Fruit fly (Drosophila melanogaster) whole organism, embryonic: ENCODE data around the gene CG3902.
A peak's percentile ranks its signal among the peaks of the same experiment; 100 is the strongest.

Source experiments
- Ada2b ChIP-seq: fragments of 200-800 bp; sonication (Bioruptor generic); IDR thresholded peaks from 2 replicates; pipeline ENCODE4 v1.3.6; 2022; ENCODE audit warnings: missing biosample characterization, missing genetic modification characterization
- Adf1 ChIP-seq: fragments of 200-800 bp; sonication (Bioruptor generic); IDR thresholded peaks from 2 replicates; pipeline ENCODE4 v1.3.6; 2022; ENCODE audit warnings: missing biosample characterization, missing genetic modification characterization
- Awh ChIP-seq: fragments of 200-800 bp; sonication (Bioruptor generic); IDR thresholded peaks from 2 replicates; pipeline ENCODE4, ENCODE4 v1.3.6; 2022; ENCODE audit warnings: missing biosample characterization, missing genetic modification characterization
- CG10267 ChIP-seq: fragments of 200-800 bp; sonication (Bioruptor generic); optimal IDR thresholded peaks from 2 replicates; lab custom pipeline; 2018; ENCODE audit warnings: missing biosample characterization, mild to moderate bottlenecking, missing genetic modification characterization, moderate library complexity
- CG11504 ChIP-seq: fragments of 200-800 bp; sonication (Bioruptor generic); optimal IDR thresholded peaks from 3 replicates; lab custom pipeline; 2019; ENCODE audit warnings: missing biosample characterization, mild to moderate bottlenecking, missing genetic modification characterization, moderate library complexity
- CG11695 ChIP-seq: fragments of 200-800 bp; sonication (Bioruptor generic); IDR thresholded peaks from 3 replicates; pipeline ENCODE4 v1.3.6; 2022; ENCODE audit warnings: missing biosample characterization, missing genetic modification characterization
- CG14050 ChIP-seq: fragments of 200-800 bp; sonication (Bioruptor generic); IDR thresholded peaks from 3 replicates; pipeline ENCODE4 v1.3.6; 2022; ENCODE audit warnings: missing biosample characterization, missing genetic modification characterization
- CG17385 ChIP-seq: fragments of 200-800 bp; sonication (Bioruptor generic); optimal IDR thresholded peaks from 3 replicates; lab custom pipeline; 2018; ENCODE audit warnings: missing biosample characterization, mild to moderate bottlenecking, missing genetic modification characterization
- CG1792 ChIP-seq: fragments of 200-800 bp; sonication (Bioruptor generic); optimal IDR thresholded peaks from 2 replicates; lab custom pipeline; 2016; ENCODE audit warnings: missing biosample characterization, missing genetic modification characterization
- CG31224 ChIP-seq: fragments of 200-800 bp; sonication (Bioruptor generic); IDR thresholded peaks from 2 replicates; pipeline ENCODE4 v1.3.6; 2022; ENCODE audit warnings: missing biosample characterization, missing genetic modification characterization
- CG4282 ChIP-seq: fragments of 200-800 bp; sonication (Bioruptor generic); optimal IDR thresholded peaks from 2 replicates; lab custom pipeline; 2016; ENCODE audit warnings: missing biosample characterization, missing genetic modification characterization
- CG4360 ChIP-seq: fragments of 200-800 bp; sonication (Bioruptor generic); IDR thresholded peaks from 2 replicates; pipeline ENCODE4 v1.3.6; 2022; ENCODE audit warnings: missing biosample characterization, missing genetic modification characterization
- CG5245 ChIP-seq: fragments of 200-800 bp; sonication (Bioruptor generic); optimal IDR thresholded peaks from 3 replicates; lab custom pipeline; 2016; ENCODE audit warnings: missing biosample characterization, missing genetic modification characterization
- CG6689 ChIP-seq: fragments of 200-800 bp; sonication (Bioruptor generic); IDR thresholded peaks from 2 replicates; pipeline ENCODE4 v1.3.6; 2022; ENCODE audit warnings: missing biosample characterization, missing genetic modification characterization
- CG7963 ChIP-seq: fragments of 200-800 bp; sonication (Bioruptor generic); IDR thresholded peaks from 3 replicates; pipeline ENCODE4 v1.3.6; 2022; ENCODE audit warnings: missing biosample characterization, missing genetic modification characterization; ENCODE audit not compliant: partially characterized antibody
- CG9215 ChIP-seq: fragments of 200-800 bp; sonication (Bioruptor generic); IDR thresholded peaks from 2 replicates; pipeline ENCODE4 v1.3.6; 2022; ENCODE audit warnings: missing biosample characterization, missing genetic modification characterization
- CHES-1-like ChIP-seq: fragments of 200-800 bp; sonication (Bioruptor generic); optimal IDR thresholded peaks from 2 replicates; lab custom pipeline; 2016; ENCODE audit warnings: missing biosample characterization, missing genetic modification characterization
- CTCF ChIP-seq: fragments of 200-800 bp; sonication (Bioruptor generic); optimal IDR thresholded peaks from 2 replicates; lab custom pipeline; 2017; ENCODE audit warnings: missing biosample characterization, mild to moderate bottlenecking, missing genetic modification characterization, moderate library complexity
- D19A ChIP-seq: fragments of 200-800 bp; optimal IDR thresholded peaks from 3 replicates; lab custom pipeline; 2019; ENCODE audit warnings: missing biosample characterization, mild to moderate bottlenecking, missing genetic modification characterization, moderate library complexity
- Dek ChIP-seq: fragments of 200-800 bp; sonication (Bioruptor generic); optimal IDR thresholded peaks from 3 replicates; lab custom pipeline; 2019; ENCODE audit warnings: missing biosample characterization, mild to moderate bottlenecking, missing genetic modification characterization, moderate library complexity
- HHEX ChIP-seq: fragments of 200-800 bp; sonication (Bioruptor generic); optimal IDR thresholded peaks from 3 replicates; lab custom pipeline; 2017; ENCODE audit warnings: missing biosample characterization, mild to moderate bottlenecking, missing genetic modification characterization, missing genetic modification reagents
- Hey ChIP-seq: fragments of 200-800 bp; sonication (Bioruptor generic); optimal IDR thresholded peaks from 3 replicates; lab custom pipeline; 2018; ENCODE audit warnings: missing biosample characterization, mild to moderate bottlenecking, missing genetic modification characterization
- HmgD ChIP-seq: fragments of 200-800 bp; sonication (Bioruptor generic); optimal IDR thresholded peaks from 3 replicates; lab custom pipeline; 2016; ENCODE audit warnings: missing biosample characterization, missing genetic modification characterization
- Hmr ChIP-seq: fragments of 200-800 bp; sonication (Bioruptor generic); optimal IDR thresholded peaks from 3 replicates; lab custom pipeline; 2017; ENCODE audit warnings: mild to moderate bottlenecking, missing biosample characterization, missing genetic modification reagents, missing genetic modification characterization
- MBD-R2 ChIP-seq: fragments of 200-800 bp; sonication (Bioruptor generic); IDR thresholded peaks from 2 replicates; pipeline ENCODE4 v1.3.6; 2022; ENCODE audit warnings: missing biosample characterization, missing genetic modification characterization
- Nf-YB ChIP-seq: fragments of 200-800 bp; sonication (Bioruptor generic); optimal IDR thresholded peaks from 3 replicates; lab custom pipeline; 2019; ENCODE audit warnings: missing biosample characterization, mild to moderate bottlenecking, missing genetic modification characterization, moderate library complexity
- Tbp ChIP-seq: fragments of >200 bp; optimal IDR thresholded peaks from 2 replicates; lab custom pipeline; 2018; ENCODE audit warnings: missing biosample characterization, missing genetic modification characterization
- Trl ChIP-seq, 3 experiments: fragments of >200 bp in 2 of 3; fragments of 200-800 bp in 1 of 3; sonication (Bioruptor generic) in 1 of 3; optimal IDR thresholded peaks; 2 replicates in 1 of 3; 3 replicates in 2 of 3; lab custom pipeline; 2016 to 2017; ENCODE audit warnings: missing biosample characterization in 1 of 3, missing genetic modification characterization in 1 of 3
- cwo ChIP-seq: fragments of 200-800 bp; sonication (Bioruptor generic); optimal IDR thresholded peaks from 3 replicates; lab custom pipeline; 2017; ENCODE audit warnings: missing biosample characterization, missing genetic modification characterization, mild to moderate bottlenecking, moderate library complexity, missing genetic modification reagents
- dimm ChIP-seq: fragments of 200-800 bp; sonication (Bioruptor generic); IDR thresholded peaks from 2 replicates; pipeline ENCODE4 v1.3.6; 2022; ENCODE audit warnings: missing biosample characterization, missing genetic modification characterization
- exex ChIP-seq: fragments of 200-800 bp; sonication (Bioruptor generic); optimal IDR thresholded peaks from 4 replicates; lab custom pipeline; 2018; ENCODE audit warnings: missing biosample characterization, mild to moderate bottlenecking, missing genetic modification characterization, moderate library complexity
- ftz-f1 ChIP-seq: fragments of 200-800 bp; sonication (Bioruptor generic); optimal IDR thresholded peaks from 2 replicates; lab custom pipeline; 2016; ENCODE audit warnings: missing biosample characterization, missing genetic modification characterization
- grau ChIP-seq: fragments of 200-800 bp; optimal IDR thresholded peaks from 3 replicates; lab custom pipeline; 2019; ENCODE audit warnings: missing biosample characterization, mild to moderate bottlenecking, missing genetic modification characterization, moderate library complexity
- lab ChIP-seq: fragments of 200-800 bp; sonication (Bioruptor generic); optimal IDR thresholded peaks from 3 replicates; lab custom pipeline; 2017; ENCODE audit warnings: missing biosample characterization, missing genetic modification characterization, mild to moderate bottlenecking, moderate library complexity, missing genetic modification reagents
- lmd ChIP-seq: fragments of 200-800 bp; sonication (Bioruptor generic); IDR thresholded peaks from 2 replicates; pipeline ENCODE4 v1.3.6; 2022; ENCODE audit warnings: missing biosample characterization, missing genetic modification characterization
- mirr ChIP-seq: fragments of 200-800 bp; sonication (Bioruptor generic); optimal IDR thresholded peaks from 3 replicates; lab custom pipeline; 2018; ENCODE audit warnings: missing biosample characterization, mild to moderate bottlenecking, missing genetic modification characterization
- nmo ChIP-seq: fragments of 200-800 bp; sonication (Bioruptor generic); optimal IDR thresholded peaks from 2 replicates; lab custom pipeline; 2018; ENCODE audit warnings: missing biosample characterization, mild to moderate bottlenecking, missing genetic modification characterization, moderate library complexity
- onecut ChIP-seq: fragments of 200-800 bp; sonication (Bioruptor generic); IDR thresholded peaks from 2 replicates; pipeline ENCODE4 v1.3.6; 2022; ENCODE audit warnings: missing biosample characterization, missing genetic modification characterization
- pita ChIP-seq: fragments of 200-800 bp; sonication (Bioruptor generic); optimal IDR thresholded peaks from 2 replicates; lab custom pipeline; 2017; ENCODE audit warnings: missing biosample characterization, mild to moderate bottlenecking, missing genetic modification characterization
- pzg ChIP-seq: fragments of 200-800 bp; sonication (Bioruptor generic); optimal IDR thresholded peaks from 3 replicates; lab custom pipeline; 2018; ENCODE audit warnings: missing biosample characterization, mild to moderate bottlenecking, missing genetic modification characterization, moderate library complexity
- ranshi ChIP-seq: fragments of 200-800 bp; sonication (Bioruptor generic); IDR thresholded peaks from 2 replicates; pipeline ENCODE4 v1.3.6; 2022; ENCODE audit warnings: missing biosample characterization, missing genetic modification characterization
- sc ChIP-seq, 3 experiments: fragments of >200 bp in 2 of 3; fragments of 200-800 bp in 1 of 3; sonication (Bioruptor generic) in 1 of 3; optimal IDR thresholded peaks; 2 replicates in 2 of 3; 3 replicates in 1 of 3; lab custom pipeline; 2017; ENCODE audit warnings: mild to moderate bottlenecking in 1 of 3, missing biosample characterization in 1 of 3, missing genetic modification characterization in 1 of 3, missing genetic modification reagents in 1 of 3
- sim ChIP-seq: fragments of 200-800 bp; sonication (Bioruptor generic); IDR thresholded peaks from 2 replicates; pipeline ENCODE4 v1.3.6; 2022; ENCODE audit warnings: missing biosample characterization, missing genetic modification characterization
- ttk ChIP-seq: fragments of 200-800 bp; sonication (Bioruptor generic); IDR thresholded peaks from 2 replicates; pipeline ENCODE4 v2.1.2; 2022; ENCODE audit warnings: missing biosample characterization, missing genetic modification characterization
- twi ChIP-seq: fragments of 200-800 bp; optimal IDR thresholded peaks from 2 replicates; lab custom pipeline; 2019; ENCODE audit warnings: missing biosample characterization, mild to moderate bottlenecking, missing genetic modification characterization, moderate library complexity
- zfh1 ChIP-seq: fragments of 200-800 bp; sonication (Bioruptor generic); IDR thresholded peaks from 3 replicates; pipeline ENCODE4 v1.3.6; 2022; ENCODE audit warnings: missing biosample characterization, missing genetic modification characterization

The CG3902 gene

dm6 chr3L:18920219-18920618 lies 22.1 kb upstream of the CG3902 start, which contains the start of gene CG18223:
CG18223 (minus strand) TSS chr3L:18920319.
- TF ChIP-seq HHEX (GFP tag; lab: Kevin White, UChicago) (no peak), CG4360 (GFP tag; lab: Robert Waterston, UW) (no peak), CG31224 (GFP tag; lab: Robert Waterston, UW) (no peak), Hmr (GFP tag; lab: Kevin White, UChicago) (no peak), CG11695 (GFP tag; lab: Robert Waterston, UW) (no peak), sim (GFP tag; lab: Robert Waterston, UW) (no peak), D19A (tag; lab: Kevin White, UChicago) (no peak), CG1792 (no peak)

- TF ChIP-seq CG5245 (GFP tag; lab: Kevin White, UChicago) (no peak), pita (GFP tag; lab: Kevin White, UChicago) (no peak), exex (tag; lab: Kevin White, UChicago) (peak; percentile 75), CG14050 (GFP tag; lab: Robert Waterston, UW) (no peak), nmo (no peak), CG17385 (GFP tag; lab: Kevin White, UChicago) (no peak), twi (tag; lab: Kevin White, UChicago) (no peak), mirr (GFP tag; lab: Kevin White, UChicago) (peak; percentile 43), Dek (tag; lab: Kevin White, UChicago) (no peak), ftz-f1 (no peak), Ada2b (GFP tag; lab: Robert Waterston, UW) (no peak), cwo (GFP tag; lab: Kevin White, UChicago) (peak; percentile 18), Hey (peak; percentile 29), CG11504 (no peak), grau (no peak)
Measured at dm6 chr3L:18917281-18917680, 19.2 kb upstream of the CG3902 start, which contains the start of gene CG6839. CG6839 (plus strand) TSS chr3L:18917581.

- TF ChIP-seq CHES-1-like (GFP tag; lab: Kevin White, UChicago) (no peak), onecut (no peak), zfh1 (no peak), sc (optimal IDR thresholded peaks at IDR 0.05; lab: Kevin White, UChicago) (no peak), sc (GFP tag; optimal IDR thresholded peaks at IDR 0.05; lab: Kevin White, UChicago) (no peak), Tbp (no peak), Nf-YB (no peak), CG9215 (GFP tag; lab: Robert Waterston, UW) (no peak), dimm (GFP tag; lab: Robert Waterston, UW) (no peak), CG31224 (GFP tag; lab: Robert Waterston, UW) (no peak), CG7963 (GFP tag; lab: Robert Waterston, UW) (0 out of 3 replicates have a peak, but pooled peaks have one; percentile 22), Trl (optimal IDR thresholded peaks at IDR 0.05; lab: Kevin White, UChicago) (no peak), Trl (GFP tag; optimal IDR thresholded peaks at IDR 0.05; lab: Kevin White, UChicago) (no peak), CTCF (GFP tag; lab: Kevin White, UChicago) (peak; percentile 77)
- TF ChIP-seq, all 482 proteins: peak for 2
Measured at dm6 chr3L:18916466-18916865, 18.4 kb upstream of the CG3902 start.

dm6 chr3L:18914100-18914683 lies 16.1 kb upstream of the CG3902 start, which contains the start of gene COX6AL2:
COX6AL2 (minus strand) TSS chr3L:18914150.
- 0 out of 2 replicates have a peak, but pooled peaks have one; percentile 6 for TF ChIP-seq ranshi
- no peak for TF ChIP-seq pzg (GFP tag; lab: Kevin White, UChicago)
- no peak for TF ChIP-seq CG10267
- no peak for TF ChIP-seq Awh (GFP tag; lab: Robert Waterston, UW)
- TF ChIP-seq MBD-R2 (GFP tag; lab: Robert Waterston, UW) = no peak
- TF ChIP-seq ttk (GFP tag; lab: Robert Waterston, UW) = no peak
- no peak for TF ChIP-seq CG6689 (GFP tag; lab: Robert Waterston, UW)
- TF ChIP-seq CTCF (GFP tag; lab: Kevin White, UChicago) = peak; percentile 83
- TF ChIP-seq Adf1 = no peak
- 0 out of 2 replicates have a peak, but pooled peaks have one; percentile 5 for TF ChIP-seq lmd (GFP tag; lab: Robert Waterston, UW)
- TF ChIP-seq CG4282 = no peak
- no peak for TF ChIP-seq HmgD (GFP tag; lab: Kevin White, UChicago)
- no peak for TF ChIP-seq lab (GFP tag; lab: Kevin White, UChicago)
